Fruit fly (Drosophila melanogaster) whole organism, embryonic: ENCODE measurements around the gene CG44001.

ENCODE experiments used
- Adf1 ChIP-seq: fragments of 200-800 bp; sonication (Bioruptor generic); IDR thresholded peaks from 2 replicates; pipeline ENCODE4 v1.3.6; 2022; ENCODE audit warnings: missing biosample characterization, missing genetic modification characterization
- Atf3 ChIP-seq: fragments of 200-800 bp; sonication (Bioruptor generic); optimal IDR thresholded peaks from 3 replicates; lab custom pipeline; 2016; ENCODE audit warnings: missing biosample characterization, missing genetic modification characterization
- CG10147 ChIP-seq: fragments of 200-800 bp; sonication (Bioruptor generic); optimal IDR thresholded peaks from 2 replicates; lab custom pipeline; 2019; ENCODE audit warnings: missing biosample characterization, mild to moderate bottlenecking, missing genetic modification characterization, moderate library complexity
- CG10209 ChIP-seq: fragments of 200-800 bp; sonication (Bioruptor generic); optimal IDR thresholded peaks from 3 replicates; lab custom pipeline; 2017; ENCODE audit warnings: missing biosample characterization, mild to moderate bottlenecking, missing genetic modification characterization, missing genetic modification reagents
- CG10267 ChIP-seq: fragments of 200-800 bp; sonication (Bioruptor generic); optimal IDR thresholded peaks from 2 replicates; lab custom pipeline; 2018; ENCODE audit warnings: missing biosample characterization, mild to moderate bottlenecking, missing genetic modification characterization, moderate library complexity
- CG10654 ChIP-seq: fragments of 200-800 bp; sonication (Bioruptor generic); optimal IDR thresholded peaks from 2 replicates; lab custom pipeline; 2016; ENCODE audit warnings: missing biosample characterization, missing genetic modification characterization
- CG11504 ChIP-seq: fragments of 200-800 bp; sonication (Bioruptor generic); optimal IDR thresholded peaks from 3 replicates; lab custom pipeline; 2019; ENCODE audit warnings: missing biosample characterization, mild to moderate bottlenecking, missing genetic modification characterization, moderate library complexity
- CG12071 ChIP-seq: fragments of 200-800 bp; sonication (Bioruptor generic); optimal IDR thresholded peaks from 3 replicates; lab custom pipeline; 2018; ENCODE audit warnings: missing biosample characterization, mild to moderate bottlenecking, missing genetic modification characterization
- CG12942 ChIP-seq: fragments of 200-800 bp; sonication (Bioruptor generic); optimal IDR thresholded peaks from 3 replicates; lab custom pipeline; 2016; ENCODE audit warnings: missing biosample characterization, missing genetic modification characterization
- CG1603 ChIP-seq: fragments of 200-800 bp; sonication (Bioruptor generic); optimal IDR thresholded peaks from 2 replicates; lab custom pipeline; 2019; ENCODE audit warnings: missing biosample characterization, mild to moderate bottlenecking, missing genetic modification characterization, moderate library complexity
- CG17328 ChIP-seq: fragments of 200-800 bp; sonication (Bioruptor generic); IDR thresholded peaks from 2 replicates; pipeline ENCODE4 v1.3.6; 2022; ENCODE audit warnings: missing biosample characterization, missing genetic modification characterization
- CG17359 ChIP-seq: fragments of 200-800 bp; sonication (Bioruptor generic); optimal IDR thresholded peaks from 3 replicates; lab custom pipeline; 2018; ENCODE audit warnings: missing biosample characterization, mild to moderate bottlenecking, missing genetic modification characterization, moderate library complexity
- CG30431 ChIP-seq: fragments of 200-800 bp; sonication (Bioruptor generic); optimal IDR thresholded peaks from 2 replicates; lab custom pipeline; 2017; ENCODE audit warnings: missing biosample characterization, missing genetic modification characterization
- CG31224 ChIP-seq: fragments of 200-800 bp; sonication (Bioruptor generic); IDR thresholded peaks from 2 replicates; pipeline ENCODE4 v1.3.6; 2022; ENCODE audit warnings: missing biosample characterization, missing genetic modification characterization
- CG3407 ChIP-seq: fragments of 200-800 bp; sonication (Bioruptor generic); optimal IDR thresholded peaks from 2 replicates; lab custom pipeline; 2018; ENCODE audit warnings: missing biosample characterization, mild to moderate bottlenecking, missing genetic modification characterization
- CG3847 ChIP-seq: fragments of 200-800 bp; sonication (Bioruptor generic); IDR thresholded peaks from 2 replicates; pipeline ENCODE4 v1.3.6; 2022; ENCODE audit warnings: missing biosample characterization, missing genetic modification characterization
- CG4820 ChIP-seq: fragments of 200-800 bp; sonication (Bioruptor generic); optimal IDR thresholded peaks from 3 replicates; lab custom pipeline; 2016; ENCODE audit warnings: missing biosample characterization, missing genetic modification characterization
- CG7357 ChIP-seq: fragments of 200-800 bp; sonication (Bioruptor generic); IDR thresholded peaks from 3 replicates; pipeline ENCODE4 v1.3.6; 2022; ENCODE audit warnings: missing biosample characterization, missing genetic modification characterization
- Camta ChIP-seq: fragments of 200-800 bp; sonication (Bioruptor generic); optimal IDR thresholded peaks from 2 replicates; lab custom pipeline; 2016; ENCODE audit warnings: missing biosample characterization, missing genetic modification characterization
- Dip2 ChIP-seq: fragments of 200-800 bp; sonication (Bioruptor generic); IDR thresholded peaks from 2 replicates; pipeline ENCODE4 v1.3.6; 2022; ENCODE audit warnings: missing biosample characterization, missing genetic modification characterization
- Fer3 ChIP-seq: fragments of 200-800 bp; sonication (Bioruptor generic); optimal IDR thresholded peaks from 2 replicates; lab custom pipeline; 2018; ENCODE audit warnings: missing biosample characterization, mild to moderate bottlenecking, missing genetic modification characterization, moderate library complexity
- HLH3B ChIP-seq: fragments of 200-800 bp; sonication (Bioruptor generic); IDR thresholded peaks from 2 replicates; pipeline ENCODE4 v1.3.6; 2022; ENCODE audit warnings: missing biosample characterization, missing genetic modification characterization
- HLH4C ChIP-seq: fragments of 200-800 bp; sonication (Bioruptor generic); IDR thresholded peaks from 3 replicates; pipeline ENCODE4 v1.3.6; 2022; ENCODE audit warnings: missing biosample characterization, missing genetic modification characterization; ENCODE audit not compliant: partially characterized antibody
- Hey ChIP-seq: fragments of 200-800 bp; sonication (Bioruptor generic); optimal IDR thresholded peaks from 3 replicates; lab custom pipeline; 2018; ENCODE audit warnings: missing biosample characterization, mild to moderate bottlenecking, missing genetic modification characterization
- HmgZ ChIP-seq: fragments of 200-800 bp; sonication (Bioruptor generic); optimal IDR thresholded peaks from 2 replicates; lab custom pipeline; 2018; ENCODE audit warnings: missing biosample characterization, mild to moderate bottlenecking, missing genetic modification characterization
- Hmr ChIP-seq: fragments of 200-800 bp; sonication (Bioruptor generic); optimal IDR thresholded peaks from 3 replicates; lab custom pipeline; 2017; ENCODE audit warnings: mild to moderate bottlenecking, missing biosample characterization, missing genetic modification reagents, missing genetic modification characterization
- Meics ChIP-seq: fragments of 200-800 bp; sonication (Bioruptor generic); optimal IDR thresholded peaks from 2 replicates; lab custom pipeline; 2017; ENCODE audit warnings: missing biosample characterization, mild to moderate bottlenecking, missing genetic modification characterization
- Neu2 ChIP-seq: fragments of 200-800 bp; sonication (Bioruptor generic); optimal IDR thresholded peaks from 3 replicates; lab custom pipeline; 2016; ENCODE audit warnings: missing biosample characterization, missing genetic modification characterization, borderline replicate concordance
- PHDP ChIP-seq: fragments of 200-800 bp; sonication (Bioruptor generic); optimal IDR thresholded peaks from 3 replicates; lab custom pipeline; 2018; ENCODE audit warnings: missing biosample characterization, mild to moderate bottlenecking, missing genetic modification characterization, moderate library complexity
- Pdp1 ChIP-seq, 2 experiments: fragments of 200-800 bp; sonication (Bioruptor generic); optimal IDR thresholded peaks; 3 replicates each; lab custom pipeline; 2016; ENCODE audit warnings: missing biosample characterization in 2 of 2, missing genetic modification characterization in 2 of 2, mild to moderate bottlenecking in 1 of 2, moderate library complexity in 1 of 2
- ara ChIP-seq: fragments of 200-800 bp; sonication (Bioruptor generic); IDR thresholded peaks from 2 replicates; pipeline ENCODE4 v1.3.6; 2022; ENCODE audit warnings: missing biosample characterization, missing genetic modification characterization
- ash1 ChIP-seq: fragments of 200-800 bp; sonication (Bioruptor generic); optimal IDR thresholded peaks from 2 replicates; lab custom pipeline; 2018; ENCODE audit warnings: missing biosample characterization, mild to moderate bottlenecking, missing genetic modification characterization
- bsh ChIP-seq, 2 experiments: fragments of 200-800 bp; sonication (Bioruptor generic); optimal IDR thresholded peaks; 2 replicates each; lab custom pipeline; 2017 to 2018; ENCODE audit warnings: mild to moderate bottlenecking in 2 of 2, missing biosample characterization in 2 of 2, missing genetic modification characterization in 2 of 2, moderate library complexity in 1 of 2
- crp ChIP-seq, 2 experiments: fragments of 200-800 bp; sonication (Bioruptor generic); optimal IDR thresholded peaks; 2 replicates in 1 of 2; 3 replicates in 1 of 2; lab custom pipeline; 2017; ENCODE audit warnings: missing biosample characterization in 2 of 2, missing genetic modification characterization in 2 of 2, mild to moderate bottlenecking in 1 of 2, moderate library complexity in 1 of 2
- dmrt99B ChIP-seq: fragments of 200-800 bp; sonication (Bioruptor generic); optimal IDR thresholded peaks from 2 replicates; lab custom pipeline; 2018; ENCODE audit warnings: missing biosample characterization, mild to moderate bottlenecking, missing genetic modification characterization, moderate library complexity
- dpn ChIP-seq, 2 experiments: fragments of 200-800 bp; sonication (Bioruptor generic); optimal IDR thresholded peaks; 3 replicates each; lab custom pipeline; 2016; ENCODE audit warnings: missing biosample characterization in 2 of 2, missing genetic modification characterization in 2 of 2
- fd96Cb ChIP-seq: fragments of 200-800 bp; sonication (Bioruptor generic); optimal IDR thresholded peaks from 2 replicates; lab custom pipeline; 2018; ENCODE audit warnings: missing biosample characterization, mild to moderate bottlenecking, missing genetic modification characterization, moderate library complexity
- gcm2 ChIP-seq: fragments of 200-800 bp; sonication (Bioruptor generic); optimal IDR thresholded peaks from 2 replicates; lab custom pipeline; 2016; ENCODE audit warnings: missing biosample characterization, missing genetic modification characterization
- gro ChIP-seq: fragments of 200-800 bp; sonication (Bioruptor generic); optimal IDR thresholded peaks from 2 replicates; lab custom pipeline; 2016; ENCODE audit warnings: missing biosample characterization, missing genetic modification characterization
- ken ChIP-seq: fragments of 200-800 bp; sonication (Bioruptor generic); IDR thresholded peaks from 3 replicates; pipeline ENCODE4 v1.3.6; 2022; ENCODE audit warnings: missing biosample characterization, missing genetic modification characterization
- luna ChIP-seq: fragments of 200-800 bp; sonication (Bioruptor generic); optimal IDR thresholded peaks from 2 replicates; lab custom pipeline; 2016; ENCODE audit warnings: missing biosample characterization, missing genetic modification characterization
- pum ChIP-seq: fragments of 200-800 bp; sonication (Bioruptor generic); optimal IDR thresholded peaks from 2 replicates; lab custom pipeline; 2016; ENCODE audit warnings: missing biosample characterization, missing genetic modification characterization
- run ChIP-seq: fragments of 200-800 bp; sonication (Bioruptor generic); optimal IDR thresholded peaks from 3 replicates; lab custom pipeline; 2018; ENCODE audit warnings: missing biosample characterization, mild to moderate bottlenecking, missing genetic modification characterization
- sens ChIP-seq: fragments of 200-800 bp; sonication (Bioruptor generic); peaks from one replicate; lab custom pipeline; 2016; ENCODE audit warnings: missing biosample characterization, missing genetic modification characterization
- shn ChIP-seq: fragments of 200-800 bp; sonication (Bioruptor generic); optimal IDR thresholded peaks from 3 replicates; lab custom pipeline; 2016; ENCODE audit warnings: missing biosample characterization, missing genetic modification characterization
- sisA ChIP-seq: fragments of 200-800 bp; sonication (Bioruptor generic); IDR thresholded peaks from 2 replicates; pipeline ENCODE4 v1.3.6; 2022; ENCODE audit warnings: missing biosample characterization, missing genetic modification characterization
- slou ChIP-seq: fragments of 200-800 bp; sonication (Bioruptor generic); optimal IDR thresholded peaks from 3 replicates; lab custom pipeline; 2016; ENCODE audit warnings: missing biosample characterization, missing genetic modification characterization
- slp2 ChIP-seq: fragments of 200-800 bp; sonication (Bioruptor generic); optimal IDR thresholded peaks from 2 replicates; lab custom pipeline; 2016; ENCODE audit warnings: missing biosample characterization, missing genetic modification characterization
- twi ChIP-seq: fragments of 200-800 bp; optimal IDR thresholded peaks from 2 replicates; lab custom pipeline; 2019; ENCODE audit warnings: missing biosample characterization, mild to moderate bottlenecking, missing genetic modification characterization, moderate library complexity
- unpg ChIP-seq: fragments of 200-800 bp; sonication (Bioruptor generic); optimal IDR thresholded peaks from 3 replicates; lab custom pipeline; 2018; ENCODE audit warnings: missing biosample characterization, mild to moderate bottlenecking, missing genetic modification characterization, moderate library complexity
- z ChIP-seq: fragments of 200-800 bp; sonication (Bioruptor generic); IDR thresholded peaks from 3 replicates; pipeline ENCODE4 v1.3.6; 2022; ENCODE audit warnings: missing biosample characterization, missing genetic modification characterization

Gene CG44001

dm6 chr2L:5043043-5043442 is at the start of gene CG44001, which contains the start of the genes CG33995 and CG44000:
Gene CG44001 (plus strand): TSS chr2L:5043270.
Gene CG33995 (plus strand): TSS chr2L:5043270.
Gene CG44000 (plus strand): TSS chr2L:5043270.
- peak; percentile 52 for TF ChIP-seq shn (GFP tag; lab: Kevin White, UChicago)
- TF ChIP-seq Adf1 (GFP tag; lab: Robert Waterston, UW), result no peak
- TF ChIP-seq CG12942 (GFP tag; lab: Kevin White, UChicago), result peak; percentile 32
- peak; percentile 45 for TF ChIP-seq Meics
- no peak for TF ChIP-seq Dip2
- TF ChIP-seq slou, result no peak
- TF ChIP-seq dmrt99B (tag; lab: Kevin White, UChicago), result no peak
- peak; percentile 45 for TF ChIP-seq gro
- no peak for TF ChIP-seq z (GFP tag; lab: Robert Waterston, UW)
- TF ChIP-seq Pdp1 (GFP tag; optimal IDR thresholded peaks at IDR 0.05; lab: Kevin White, UChicago), result peak; percentile 23 to 76
- no peak for TF ChIP-seq CG30431 (GFP tag; lab: Kevin White, UChicago)
- TF ChIP-seq ash1, result peak; percentile 58
- TF ChIP-seq CG3407, result no peak
- peak; percentile 69 for TF ChIP-seq Hmr (GFP tag; lab: Kevin White, UChicago)
- no peak for TF ChIP-seq Hey
- peak; percentile 64 to 76 for TF ChIP-seq dpn (GFP tag; optimal IDR thresholded peaks at IDR 0.05; lab: Kevin White, UChicago)
- peak; percentile 41 for TF ChIP-seq Camta (GFP tag; lab: Kevin White, UChicago)
- no peak for TF ChIP-seq ara (GFP tag; lab: Robert Waterston, UW)
- peak; percentile 52 for TF ChIP-seq pum
- TF ChIP-seq fd96Cb (tag; lab: Kevin White, UChicago), result no peak
- peak; percentile 65 for TF ChIP-seq Atf3 (GFP tag; lab: Kevin White, UChicago)
- peak; percentile 52 for TF ChIP-seq CG11504 (tag; lab: Kevin White, UChicago)
- no peak for TF ChIP-seq HLH4C
- peak; percentile 26 for TF ChIP-seq slp2 (GFP tag; lab: Kevin White, UChicago)
- peak; percentile 97 for TF ChIP-seq CG10267 (tag; lab: Kevin White, UChicago)
- peak; percentile 45 for TF ChIP-seq CG10654 (GFP tag; lab: Kevin White, UChicago)
- TF ChIP-seq CG4820 (GFP tag; lab: Kevin White, UChicago), result peak; percentile 16
- TF ChIP-seq CG12071 (GFP tag; lab: Kevin White, UChicago), result no peak
- no peak; the same call in 1 of the 2 replicates for TF ChIP-seq CG17328 (GFP tag; lab: Robert Waterston, UW)
- peak; percentile 22; the same call in 1 of the 2 replicates for TF ChIP-seq sisA (GFP tag; lab: Robert Waterston, UW)
- peak; percentile 17 for TF ChIP-seq CG10209 (GFP tag; lab: Kevin White, UChicago)
- TF ChIP-seq PHDP (tag; lab: Kevin White, UChicago), result peak; percentile 18
- TF ChIP-seq CG31224 (GFP tag; lab: Robert Waterston, UW), result no peak
- TF ChIP-seq unpg (GFP tag; lab: Kevin White, UChicago), result peak; percentile 46
- no peak for TF ChIP-seq CG7357
- TF ChIP-seq CG17359 (tag; lab: Kevin White, UChicago), result no peak
- TF ChIP-seq HLH3B, result 0 out of 2 replicates have a peak, but pooled peaks have one; percentile 5
- no peak for TF ChIP-seq run (tag; lab: Kevin White, UChicago)
- peak; percentile 88 for TF ChIP-seq CG1603
- TF ChIP-seq HmgZ (tag; lab: Kevin White, UChicago), result peak; percentile 86
- TF ChIP-seq sens (GFP tag; lab: Kevin White, UChicago), result peak; percentile 93
- TF ChIP-seq luna, result peak; percentile 17
- TF ChIP-seq Neu2 (GFP tag; lab: Kevin White, UChicago), result no peak
- TF ChIP-seq CG3847, result peak; percentile 75
- peak in 1 of 2 experiments; percentile 70 for TF ChIP-seq crp (GFP tag; optimal IDR thresholded peaks at IDR 0.05; lab: Kevin White, UChicago)
- peak; percentile 21 for TF ChIP-seq Fer3 (tag; lab: Kevin White, UChicago)
- TF ChIP-seq bsh (GFP tag; optimal IDR thresholded peaks at IDR 0.05; lab: Kevin White, UChicago), result no peak
- peak; percentile 22 for TF ChIP-seq twi (tag; lab: Kevin White, UChicago)
- TF ChIP-seq gcm2 (GFP tag; lab: Kevin White, UChicago), result peak; percentile 38
- peak; percentile 76 for TF ChIP-seq ken (GFP tag; lab: Robert Waterston, UW)
- no peak for TF ChIP-seq CG10147 (GFP tag; lab: Kevin White, UChicago)
